In genomic region chrX:10204313-10205063, ce11 we compare ENCODE assay signal across 5 worm cellular contexts.
TF ChIP-seq lines count a peak whose summit lies in the region.

No protein-coding gene starts in this region.

TF ChIP-seq in whole organism, L1 larva, 84 proteins besides CTCF, POLR2A, EP300 and RAD21:
- no peak for TF ChIP-seq ces-1 (GFP tag; optimal IDR thresholded peaks at IDR 0.05; lab: Kevin White, UChicago)
- peak; percentile 60 for TF ChIP-seq nhr-71 (tag; optimal IDR thresholded peaks at IDR 0.05; lab: Kevin White, UChicago)
- no peak for TF ChIP-seq xbp-1 (tag; optimal IDR thresholded peaks at IDR 0.05; lab: Kevin White, UChicago)
- TF ChIP-seq nhr-20 (tag; optimal IDR thresholded peaks at IDR 0.05; lab: Kevin White, UChicago) = peak; percentile 16
- TF ChIP-seq mep-1 (tag; optimal IDR thresholded peaks at IDR 0.05; lab: Kevin White, UChicago) = peak; percentile 9
- TF ChIP-seq snu-23 (GFP tag; optimal IDR thresholded peaks at IDR 0.05; lab: Kevin White, UChicago) = peak; percentile 13
- peak; percentile 63 for TF ChIP-seq lin-14 (GFP tag; optimal IDR thresholded peaks at IDR 0.05; lab: Kevin White, UChicago)
- TF ChIP-seq blmp-1 (tag; optimal IDR thresholded peaks at IDR 0.05; lab: Kevin White, UChicago) = peak; percentile 71
- peak; percentile 62 for TF ChIP-seq rnt-1 (tag; optimal IDR thresholded peaks at IDR 0.05; lab: Kevin White, UChicago)

TF ChIP-seq in whole organism, L3 larva, 47 proteins besides CTCF, POLR2A, EP300 and RAD21:
- TF ChIP-seq egl-5 (tag; optimal IDR thresholded peaks at IDR 0.05; lab: Kevin White, UChicago) (peak; percentile 7), fkh-10 (GFP tag; optimal IDR thresholded peaks at IDR 0.05; lab: Kevin White, UChicago) (no peak)

TF ChIP-seq in whole organism, early embryonic, 17 proteins besides CTCF, POLR2A, EP300 and RAD21:
- no peak for TF ChIP-seq hnd-1 (tag; optimal IDR thresholded peaks at IDR 0.05; lab: Kevin White, UChicago)
- TF ChIP-seq pes-1 (GFP tag; IDR thresholded peaks at IDR 0.05; lab: Robert Waterston, UW) = peak; percentile 47; the same call in 1 of the 2 replicates
- no peak for TF ChIP-seq tra-4 (tag; optimal IDR thresholded peaks at IDR 0.05; lab: Kevin White, UChicago)
- TF ChIP-seq tbx-11 (GFP tag; IDR thresholded peaks at IDR 0.05; lab: Robert Waterston, UW) = 0 out of 2 replicates have a peak, but pooled peaks have one; percentile 14
- 0 out of 2 replicates have a peak, but pooled peaks have one; percentile 5 for TF ChIP-seq flt-1 (GFP tag; IDR thresholded peaks at IDR 0.05; lab: Robert Waterston, UW)
- TF ChIP-seq hmbx-1 (tag; optimal IDR thresholded peaks at IDR 0.05; lab: Kevin White, UChicago) = no peak
- peak; percentile 48 for TF ChIP-seq ceh-36 (tag; optimal IDR thresholded peaks at IDR 0.05; lab: Kevin White, UChicago)
- TF ChIP-seq hmg-4 (GFP tag; optimal IDR thresholded peaks at IDR 0.05; lab: Kevin White, UChicago) = peak; percentile 7

TF ChIP-seq in whole organism, midembryonic, 9 proteins besides CTCF, POLR2A, EP300 and RAD21:
- TF ChIP-seq ztf-29 (GFP tag; IDR thresholded peaks at IDR 0.05; lab: Robert Waterston, UW) = no peak
- TF ChIP-seq med-1 (GFP tag; optimal IDR thresholded peaks at IDR 0.05; lab: Kevin White, UChicago; ENCODE audit: insufficient read depth) = no peak
- no peak for TF ChIP-seq ref-1 (GFP tag; conservative IDR thresholded peaks at IDR 0.05; lab: Robert Waterston, UW)
- TF ChIP-seq cog-1 (tag; optimal IDR thresholded peaks at IDR 0.05; lab: Kevin White, UChicago) = peak; percentile 55
- no peak for TF ChIP-seq ztf-23 (GFP tag; IDR thresholded peaks at IDR 0.05; lab: Robert Waterston, UW)
- TF ChIP-seq flt-1 (GFP tag; IDR thresholded peaks at IDR 0.05; lab: Robert Waterston, UW) = peak; percentile 62; the same call in 1 of the 2 replicates

TF ChIP-seq in whole organism, young adult, 124 proteins besides CTCF, POLR2A, EP300 and RAD21:
- TF ChIP-seq lsl-1 (GFP tag; optimal IDR thresholded peaks at IDR 0.05; lab: Kevin White, UChicago) (no peak), unc-62 (GFP tag; optimal IDR thresholded peaks at IDR 0.05; lab: Kevin White, UChicago) (peak; percentile 27), hsf-1 (GFP tag; IDR thresholded peaks at IDR 0.05; lab: Robert Waterston, UW) (no peak), F57A8.1 (GFP tag; optimal IDR thresholded peaks at IDR 0.05; lab: Kevin White, UChicago) (no peak)

Comparison
In these comparisons a context has a peak if more than half of its experiments do, and no peak if none do; other contexts are left out.
1. Of the 8 proteins assayed by ChIP-seq in both whole organism, young adult and whole organism, L1 larva: peak only in whole organism, young adult: unc-62; only in whole organism, L1 larva: none; in both: none; in neither: 7.